Worm (Caenorhabditis elegans) whole organism, L4 larva: ENCODE measurements around the gene syx-16.

Source experiments
- R02D3.7 ChIP-seq: fragments of 150-350 bp; sonication (generic microtip); optimal IDR thresholded peaks from 3 replicates; lab custom pipeline; 2014; ENCODE audit warnings: missing biosample characterization, missing genetic modification characterization
- ama-1 ChIP-seq: fragments of 150-350 bp; optimal IDR thresholded peaks from 2 replicates; lab custom pipeline; 2014; ENCODE audit warnings: inconsistent platforms, mixed read lengths
- duxl-1 ChIP-seq: sonication (generic microtip); optimal IDR thresholded peaks from 2 replicates; lab custom pipeline; 2016; ENCODE audit warnings: mild to moderate bottlenecking, missing genetic modification characterization, moderate library complexity, missing compliant biosample characterization; ENCODE audit not compliant: poor library complexity
- fos-1 ChIP-seq: fragments of 150-350 bp; optimal IDR thresholded peaks from 2 replicates; lab custom pipeline; 2014; ENCODE audit warnings: missing biosample characterization, missing genetic modification characterization
- hmg-1.1 ChIP-seq: fragments of 200-800 bp; sonication (Bioruptor generic); IDR thresholded peaks from 2 replicates; pipeline ENCODE4 v1.3.6; 2022; ENCODE audit warnings: missing genetic modification reagents, missing genetic modification characterization, missing compliant biosample characterization
- mep-1 ChIP-seq: fragments of 150-350 bp; sonication (generic microtip); optimal IDR thresholded peaks from 3 replicates; lab custom pipeline; 2014; ENCODE audit warnings: missing biosample characterization, missing genetic modification characterization
- nhr-28 ChIP-seq: fragments of 150-350 bp; optimal IDR thresholded peaks from 2 replicates; lab custom pipeline; 2014; ENCODE audit warnings: missing biosample characterization, missing genetic modification characterization
- nhr-77 ChIP-seq: fragments of 150-350 bp; optimal IDR thresholded peaks from 2 replicates; lab custom pipeline; 2014; ENCODE audit warnings: missing biosample characterization, missing genetic modification characterization
- snpc-4 ChIP-seq: fragments of 150-350 bp; optimal IDR thresholded peaks from 2 replicates; lab custom pipeline; 2014; ENCODE audit warnings: missing biosample characterization, missing genetic modification characterization
- ztf-11 ChIP-seq: fragments of 150-350 bp; optimal IDR thresholded peaks from 2 replicates; lab custom pipeline; 2014; ENCODE audit warnings: missing biosample characterization, missing genetic modification characterization
- ztf-7 ChIP-seq: fragments of 150-350 bp; optimal IDR thresholded peaks from 2 replicates; lab custom pipeline; 2014; ENCODE audit warnings: missing biosample characterization, missing genetic modification characterization

DNA sequence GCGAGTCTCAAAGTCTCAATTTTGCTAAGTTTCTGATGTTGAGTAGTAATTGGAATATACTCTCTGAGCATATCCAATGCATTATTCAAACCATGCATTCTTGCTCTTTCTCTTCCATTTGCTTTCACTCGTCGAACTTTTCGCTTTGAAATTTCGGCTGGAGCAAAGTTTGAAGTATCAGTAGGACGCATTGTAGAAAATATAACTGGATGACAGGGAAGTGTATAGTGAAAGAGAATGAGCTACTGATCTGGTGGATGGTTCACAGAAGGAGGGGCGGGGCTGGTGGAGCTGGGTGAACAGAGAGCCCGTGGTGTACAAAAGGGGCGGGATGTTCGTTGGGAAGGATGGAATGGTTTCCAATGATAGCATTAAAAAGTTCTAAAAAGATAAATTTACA is 32.9 kb upstream of the syx-16 start:
- TF ChIP-seq duxl-1 (tag; lab: Kevin White, UChicago): no peak
- TF ChIP-seq ztf-7 (tag; lab: Kevin White, UChicago): no peak
- TF ChIP-seq snpc-4 (tag; lab: Kevin White, UChicago): no peak
- TF ChIP-seq nhr-28 (tag; lab: Kevin White, UChicago): no peak
- no peak for TF ChIP-seq ama-1 (lab: Kevin White, UChicago)
- TF ChIP-seq nhr-77: no peak
- TF ChIP-seq mep-1 (tag; lab: Kevin White, UChicago): no peak
- no peak for TF ChIP-seq R02D3.7
- no peak for TF ChIP-seq fos-1 (tag; lab: Kevin White, UChicago)
- no peak for TF ChIP-seq ztf-11 (tag; lab: Kevin White, UChicago)
- no peak for TF ChIP-seq hmg-1.1
